Fruit fly (Drosophila melanogaster) whole organism, embryonic: ENCODE data around the gene CG15773.

Experiments used
- CG10267 ChIP-seq: fragments of 200-800 bp; sonication (Bioruptor generic); optimal IDR thresholded peaks from 2 replicates; lab custom pipeline; 2018; ENCODE audit warnings: missing biosample characterization, mild to moderate bottlenecking, missing genetic modification characterization, moderate library complexity
- CG11093 ChIP-seq: fragments of 200-800 bp; sonication (Bioruptor generic); IDR thresholded peaks from 3 replicates; pipeline ENCODE4 v1.3.6; 2022; ENCODE audit warnings: missing biosample characterization, missing genetic modification characterization
- CG12942 ChIP-seq: fragments of 200-800 bp; sonication (Bioruptor generic); optimal IDR thresholded peaks from 3 replicates; lab custom pipeline; 2016; ENCODE audit warnings: missing biosample characterization, missing genetic modification characterization
- CG16779 ChIP-seq: fragments of 200-800 bp; sonication (Bioruptor generic); IDR thresholded peaks from 2 replicates; pipeline ENCODE4 v1.3.6; 2022; ENCODE audit warnings: missing biosample characterization, missing genetic modification characterization
- CG18262 ChIP-seq: fragments of 200-800 bp; optimal IDR thresholded peaks from 3 replicates; lab custom pipeline; 2019; ENCODE audit warnings: missing biosample characterization, mild to moderate bottlenecking, missing genetic modification characterization, moderate library complexity
- CG2678 ChIP-seq: fragments of 200-800 bp; sonication (Bioruptor generic); optimal IDR thresholded peaks from 3 replicates; lab custom pipeline; 2019; ENCODE audit warnings: missing biosample characterization, mild to moderate bottlenecking, missing genetic modification characterization, moderate library complexity
- CG2712 ChIP-seq: fragments of 200-800 bp; optimal IDR thresholded peaks from 3 replicates; lab custom pipeline; 2019; ENCODE audit warnings: missing biosample characterization, mild to moderate bottlenecking, missing genetic modification characterization, moderate library complexity
- CG32532 ChIP-seq: fragments of 200-800 bp; sonication (Bioruptor generic); IDR thresholded peaks from 2 replicates; pipeline ENCODE4 v1.3.6; 2022; ENCODE audit warnings: missing biosample characterization, missing genetic modification characterization
- CG3995 ChIP-seq: fragments of 200-800 bp; sonication (Bioruptor generic); optimal IDR thresholded peaks from 3 replicates; lab custom pipeline; 2016; ENCODE audit warnings: missing biosample characterization, missing genetic modification characterization
- CG4424 ChIP-seq: fragments of 200-800 bp; sonication (Bioruptor generic); optimal IDR thresholded peaks from 3 replicates; lab custom pipeline; 2016; ENCODE audit warnings: missing biosample characterization, missing genetic modification characterization
- CG6689 ChIP-seq: fragments of 200-800 bp; sonication (Bioruptor generic); IDR thresholded peaks from 2 replicates; pipeline ENCODE4 v1.3.6; 2022; ENCODE audit warnings: missing biosample characterization, missing genetic modification characterization
- CG6813 ChIP-seq: fragments of 200-800 bp; sonication (Bioruptor generic); optimal IDR thresholded peaks from 2 replicates; lab custom pipeline; 2017; ENCODE audit warnings: missing biosample characterization, missing genetic modification characterization, mild to moderate bottlenecking, moderate library complexity, missing genetic modification reagents
- CG7963 ChIP-seq: fragments of 200-800 bp; sonication (Bioruptor generic); IDR thresholded peaks from 3 replicates; pipeline ENCODE4 v1.3.6; 2022; ENCODE audit warnings: missing biosample characterization, missing genetic modification characterization; ENCODE audit not compliant: partially characterized antibody
- CG8290 ChIP-seq, 3 experiments: fragments of 200-800 bp; sonication (Bioruptor generic); optimal IDR thresholded peaks; 2 replicates each; lab custom pipeline; 2016 to 2019; ENCODE audit warnings: missing biosample characterization in 3 of 3, missing genetic modification characterization in 3 of 3, mild to moderate bottlenecking in 2 of 3, moderate library complexity in 1 of 3
- CG8359 ChIP-seq: fragments of 200-800 bp; sonication (Bioruptor generic); optimal IDR thresholded peaks from 2 replicates; lab custom pipeline; 2017; ENCODE audit warnings: missing biosample characterization, mild to moderate bottlenecking, missing genetic modification characterization, borderline replicate concordance
- CG9609 ChIP-seq: fragments of 200-800 bp; sonication (Bioruptor generic); optimal IDR thresholded peaks from 3 replicates; lab custom pipeline; 2016; ENCODE audit warnings: missing biosample characterization, missing genetic modification characterization
- CG9817 ChIP-seq: fragments of 200-800 bp; sonication (Bioruptor generic); optimal IDR thresholded peaks from 2 replicates; lab custom pipeline; 2018; ENCODE audit warnings: missing biosample characterization, mild to moderate bottlenecking, missing genetic modification characterization, moderate library complexity
- D ChIP-seq, 2 experiments: fragments of 200-800 bp in 1 of 2; fragments of >200 bp in 1 of 2; sonication (Bioruptor generic) in 1 of 2; optimal IDR thresholded peaks; 2 replicates in 1 of 2; 3 replicates in 1 of 2; lab custom pipeline; 2017; ENCODE audit warnings: mild to moderate bottlenecking in 1 of 2, missing biosample characterization in 1 of 2, missing genetic modification characterization in 1 of 2, missing genetic modification reagents in 1 of 2
- Dek ChIP-seq: fragments of 200-800 bp; sonication (Bioruptor generic); optimal IDR thresholded peaks from 3 replicates; lab custom pipeline; 2019; ENCODE audit warnings: missing biosample characterization, mild to moderate bottlenecking, missing genetic modification characterization, moderate library complexity
- Hey ChIP-seq: fragments of 200-800 bp; sonication (Bioruptor generic); optimal IDR thresholded peaks from 3 replicates; lab custom pipeline; 2018; ENCODE audit warnings: missing biosample characterization, mild to moderate bottlenecking, missing genetic modification characterization
- Hr78 ChIP-seq, 2 experiments: fragments of 200-800 bp in 1 of 2; fragments of >200 bp in 1 of 2; sonication (Bioruptor generic) in 1 of 2; optimal IDR thresholded peaks; 2 replicates each; lab custom pipeline; 2017 to 2019; ENCODE audit warnings: missing biosample characterization in 2 of 2, missing genetic modification characterization in 2 of 2, mild to moderate bottlenecking in 1 of 2, moderate library complexity in 1 of 2
- Lpt ChIP-seq: fragments of >200 bp; optimal IDR thresholded peaks from 2 replicates; lab custom pipeline; 2018; ENCODE audit warnings: missing biosample characterization, missing genetic modification characterization
- MTF-1 ChIP-seq: fragments of 200-800 bp; sonication (Bioruptor generic); optimal IDR thresholded peaks from 2 replicates; lab custom pipeline; 2018; ENCODE audit warnings: missing biosample characterization, mild to moderate bottlenecking, missing genetic modification characterization, borderline replicate concordance
- NC2α ChIP-seq: fragments of 200-800 bp; sonication (Bioruptor generic); optimal IDR thresholded peaks from 2 replicates; lab custom pipeline; 2016; ENCODE audit warnings: missing biosample characterization, missing genetic modification characterization
- Nf-YB ChIP-seq: fragments of 200-800 bp; sonication (Bioruptor generic); optimal IDR thresholded peaks from 3 replicates; lab custom pipeline; 2019; ENCODE audit warnings: missing biosample characterization, mild to moderate bottlenecking, missing genetic modification characterization, moderate library complexity
- NfI ChIP-seq: fragments of 200-800 bp; sonication (Bioruptor generic); optimal IDR thresholded peaks from 3 replicates; lab custom pipeline; 2018; ENCODE audit warnings: missing biosample characterization, mild to moderate bottlenecking, missing genetic modification characterization, moderate library complexity
- Rx ChIP-seq: fragments of 200-800 bp; sonication (Bioruptor generic); IDR thresholded peaks from 2 replicates; pipeline ENCODE4 v1.3.6; 2022; ENCODE audit warnings: missing biosample characterization, missing genetic modification characterization
- Stat92E ChIP-seq, 3 experiments: fragments of >200 bp in 2 of 3; fragments of 200-800 bp in 1 of 3; sonication (Bioruptor generic) in 1 of 3; optimal IDR thresholded peaks; 2 replicates each; lab custom pipeline; 2017 to 2019; ENCODE audit warnings: missing biosample characterization in 3 of 3, missing genetic modification characterization in 3 of 3, mild to moderate bottlenecking in 1 of 3, moderate library complexity in 1 of 3
- al ChIP-seq: fragments of 200-800 bp; sonication (Bioruptor generic); IDR thresholded peaks from 2 replicates; pipeline ENCODE4 v1.3.6; 2022; ENCODE audit warnings: missing biosample characterization, missing genetic modification characterization
- aop ChIP-seq: fragments of 200-800 bp; sonication (Bioruptor generic); IDR thresholded peaks from 2 replicates; pipeline ENCODE4 v1.3.6; 2022; ENCODE audit warnings: missing biosample characterization, missing genetic modification characterization
- bab2 ChIP-seq: fragments of 200-800 bp; sonication (Bioruptor generic); optimal IDR thresholded peaks from 2 replicates; lab custom pipeline; 2016; ENCODE audit warnings: missing biosample characterization, missing genetic modification characterization
- chinmo ChIP-seq: fragments of 200-800 bp; sonication (Bioruptor generic); IDR thresholded peaks from 4 replicates; pipeline ENCODE4 v1.3.6; 2022; ENCODE audit warnings: missing biosample characterization, missing genetic modification characterization; ENCODE audit not compliant: partially characterized antibody
- dimm ChIP-seq: fragments of 200-800 bp; sonication (Bioruptor generic); IDR thresholded peaks from 2 replicates; pipeline ENCODE4 v1.3.6; 2022; ENCODE audit warnings: missing biosample characterization, missing genetic modification characterization
- dpn ChIP-seq, 2 experiments: fragments of 200-800 bp; sonication (Bioruptor generic); optimal IDR thresholded peaks; 3 replicates each; lab custom pipeline; 2016; ENCODE audit warnings: missing biosample characterization in 2 of 2, missing genetic modification characterization in 2 of 2
- dysf ChIP-seq: fragments of 200-800 bp; sonication (Bioruptor generic); IDR thresholded peaks from 3 replicates; pipeline ENCODE4 v1.3.6; 2022; ENCODE audit warnings: missing biosample characterization, missing genetic modification characterization
- exex ChIP-seq: fragments of 200-800 bp; sonication (Bioruptor generic); optimal IDR thresholded peaks from 4 replicates; lab custom pipeline; 2018; ENCODE audit warnings: missing biosample characterization, mild to moderate bottlenecking, missing genetic modification characterization, moderate library complexity
- fd102C ChIP-seq: fragments of 200-800 bp; sonication (Bioruptor generic); optimal IDR thresholded peaks from 2 replicates; lab custom pipeline; 2018; ENCODE audit warnings: missing biosample characterization, mild to moderate bottlenecking, missing genetic modification characterization, moderate library complexity
- fd64A ChIP-seq: fragments of 200-800 bp; sonication (Bioruptor generic); optimal IDR thresholded peaks from 3 replicates; lab custom pipeline; 2018; ENCODE audit warnings: missing biosample characterization, mild to moderate bottlenecking, missing genetic modification characterization
- lov ChIP-seq, 2 experiments: fragments of 200-800 bp in 1 of 2; fragments of >200 bp in 1 of 2; sonication (Bioruptor generic) in 1 of 2; IDR thresholded peaks in 1 of 2; optimal IDR thresholded peaks in 1 of 2; 2 replicates in 1 of 2; 3 replicates in 1 of 2; pipeline versions ENCODE4 v1.3.6 to Lab custom; 2017 to 2022; ENCODE audit warnings: missing biosample characterization in 1 of 2, missing genetic modification characterization in 1 of 2
- nmo ChIP-seq: fragments of 200-800 bp; sonication (Bioruptor generic); optimal IDR thresholded peaks from 2 replicates; lab custom pipeline; 2018; ENCODE audit warnings: missing biosample characterization, mild to moderate bottlenecking, missing genetic modification characterization, moderate library complexity
- onecut ChIP-seq: fragments of 200-800 bp; sonication (Bioruptor generic); IDR thresholded peaks from 2 replicates; pipeline ENCODE4 v1.3.6; 2022; ENCODE audit warnings: missing biosample characterization, missing genetic modification characterization
- so ChIP-seq: fragments of 200-800 bp; sonication (Bioruptor generic); IDR thresholded peaks from 3 replicates; pipeline ENCODE4 v1.3.6; 2022; ENCODE audit warnings: missing biosample characterization, missing genetic modification characterization
- stc ChIP-seq: fragments of 200-800 bp; sonication (Bioruptor generic); IDR thresholded peaks from 2 replicates; pipeline ENCODE4 v1.3.6; 2022; ENCODE audit warnings: missing biosample characterization, missing genetic modification characterization
- stwl ChIP-seq: fragments of 200-800 bp; sonication (Bioruptor generic); optimal IDR thresholded peaks from 3 replicates; lab custom pipeline; 2018; ENCODE audit warnings: missing biosample characterization, mild to moderate bottlenecking, missing genetic modification characterization, moderate library complexity
- ttk ChIP-seq: fragments of 200-800 bp; sonication (Bioruptor generic); IDR thresholded peaks from 2 replicates; pipeline ENCODE4 v2.1.2; 2022; ENCODE audit warnings: missing biosample characterization, missing genetic modification characterization
- wdn ChIP-seq: fragments of 200-800 bp; sonication (Bioruptor generic); IDR thresholded peaks from 2 replicates; pipeline ENCODE4 v1.3.6; 2022; ENCODE audit warnings: missing biosample characterization, missing genetic modification characterization
- z ChIP-seq: fragments of 200-800 bp; sonication (Bioruptor generic); IDR thresholded peaks from 3 replicates; pipeline ENCODE4 v1.3.6; 2022; ENCODE audit warnings: missing biosample characterization, missing genetic modification characterization

Gene CG15773

dm6 chrX:5696436-5697022 is 36.0 kb upstream of the CG15773 start (continued):
- peak; percentile 95 for TF ChIP-seq CG2678 (tag; lab: Kevin White, UChicago)
- peak; percentile 93 for TF ChIP-seq CG9817 (tag; lab: Kevin White, UChicago)
- peak; percentile 75 for TF ChIP-seq Hey (tag; lab: Kevin White, UChicago)
- TF ChIP-seq bab2 (GFP tag; lab: Kevin White, UChicago), result peak; percentile 97
- peak; percentile 90 for TF ChIP-seq CG32532
- TF ChIP-seq nmo (GFP tag; lab: Kevin White, UChicago), result peak; percentile 95
- TF ChIP-seq CG6813 (GFP tag; lab: Kevin White, UChicago), result peak; percentile 92
- TF ChIP-seq CG3995 (GFP tag; lab: Kevin White, UChicago), result peak; percentile 76
- peak; percentile 80 for TF ChIP-seq CG18262 (tag; lab: Kevin White, UChicago)
- peak; percentile 98 for TF ChIP-seq CG9609 (GFP tag; lab: Kevin White, UChicago)
- no peak for TF ChIP-seq lov (optimal IDR thresholded peaks at IDR 0.05; lab: Kevin White, UChicago)
- peak; percentile 97 for TF ChIP-seq lov (GFP tag; IDR thresholded peaks at IDR 0.05; lab: Robert Waterston, UW)
- TF ChIP-seq Lpt (GFP tag; lab: Kevin White, UChicago), result no peak
- peak; percentile 74; the same call in 1 of the 4 replicates for TF ChIP-seq chinmo (GFP tag; lab: Robert Waterston, UW)
- TF ChIP-seq stwl (tag; lab: Kevin White, UChicago), result peak; percentile 45
- peak; percentile 97 for TF ChIP-seq Rx
- peak; percentile 97 for TF ChIP-seq onecut
- peak; percentile 94 for TF ChIP-seq so (GFP tag; lab: Robert Waterston, UW)
- TF ChIP-seq D (optimal IDR thresholded peaks at IDR 0.05; lab: Kevin White, UChicago), result no peak
- TF ChIP-seq D (GFP tag; optimal IDR thresholded peaks at IDR 0.05; lab: Kevin White, UChicago), result peak; percentile 97
- TF ChIP-seq wdn (GFP tag; lab: Robert Waterston, UW), result peak; percentile 79
- peak; percentile 98 for TF ChIP-seq CG4424 (GFP tag; lab: Kevin White, UChicago)
- TF ChIP-seq CG12942 (GFP tag; lab: Kevin White, UChicago), result peak; percentile 97
- TF ChIP-seq al (GFP tag; lab: Robert Waterston, UW), result peak; percentile 85
- TF ChIP-seq CG2712 (tag; lab: Kevin White, UChicago), result peak; percentile 86
- TF ChIP-seq CG6689 (GFP tag; lab: Robert Waterston, UW), result peak; percentile 95
- peak; percentile 98 for TF ChIP-seq dpn (GFP tag; optimal IDR thresholded peaks at IDR 0.05; lab: Kevin White, UChicago)
- peak; percentile 96 for TF ChIP-seq ttk
- TF ChIP-seq fd102C (GFP tag; lab: Kevin White, UChicago), result peak; percentile 90
- TF ChIP-seq Nf-YB (GFP tag; lab: Kevin White, UChicago), result peak; percentile 82
- peak in 1 of 2 experiments; percentile 75 for TF ChIP-seq Hr78 (GFP tag; optimal IDR thresholded peaks at IDR 0.05; lab: Kevin White, UChicago)
- no peak for TF ChIP-seq CG7963 (GFP tag; lab: Robert Waterston, UW)
- peak; percentile 93 for TF ChIP-seq CG11093
- TF ChIP-seq dysf (GFP tag; lab: Robert Waterston, UW), result peak; percentile 96
- peak; percentile 93 for TF ChIP-seq stc (GFP tag; lab: Robert Waterston, UW)
- TF ChIP-seq dimm (GFP tag; lab: Robert Waterston, UW), result peak; percentile 86
- peak; percentile 88 for TF ChIP-seq Dek
- TF ChIP-seq CG8359 (GFP tag; lab: Kevin White, UChicago), result peak; percentile 74
- peak; percentile 84 for TF ChIP-seq fd64A
- peak; percentile 95 for TF ChIP-seq NfI (GFP tag; lab: Kevin White, UChicago)
- peak; percentile 90 for TF ChIP-seq CG10267
- peak; percentile 48 for TF ChIP-seq exex
- peak; percentile 98 for TF ChIP-seq CG8290 (GFP tag; optimal IDR thresholded peaks at IDR 0.05; lab: Kevin White, UChicago)
- TF ChIP-seq CG8290 (tag; optimal IDR thresholded peaks at IDR 0.05; lab: Kevin White, UChicago), result peak; percentile 93 to 94
- peak; percentile 56; the same call in 1 of the 3 replicates for TF ChIP-seq z (GFP tag; lab: Robert Waterston, UW)
- peak; percentile 93 for TF ChIP-seq NC2α
- TF ChIP-seq MTF-1 (GFP tag; lab: Kevin White, UChicago), result peak; percentile 87
- peak; percentile 94 for TF ChIP-seq aop
- TF ChIP-seq Stat92E (GFP tag; optimal IDR thresholded peaks at IDR 0.05; lab: Kevin White, UChicago), result peak in 1 of 3 experiments; percentile 80
- peak; percentile 93 for TF ChIP-seq CG16779
